Fruit fly (Drosophila melanogaster) whole organism, embryonic: ENCODE data around the gene Nepl3.

Source experiments
- Atf-2 ChIP-seq: fragments of 200-800 bp; sonication (Bioruptor generic); optimal IDR thresholded peaks from 2 replicates; lab custom pipeline; 2016; ENCODE audit warnings: missing biosample characterization, missing genetic modification characterization
- Bgb ChIP-seq: fragments of 200-800 bp; sonication (Bioruptor generic); IDR thresholded peaks from 2 replicates; pipeline ENCODE4 v1.3.6; 2022; ENCODE audit warnings: missing biosample characterization, missing genetic modification characterization; ENCODE audit not compliant: partially characterized antibody
- CG10431 ChIP-seq: fragments of 200-800 bp; sonication (Bioruptor generic); optimal IDR thresholded peaks from 3 replicates; lab custom pipeline; 2018; ENCODE audit warnings: missing biosample characterization, mild to moderate bottlenecking, missing genetic modification characterization
- CG11696 ChIP-seq: fragments of 200-800 bp; sonication (Bioruptor generic); IDR thresholded peaks from 2 replicates; pipeline ENCODE4 v1.3.6; 2022; ENCODE audit warnings: missing biosample characterization, missing genetic modification characterization
- CG11723 ChIP-seq: fragments of 200-800 bp; sonication (Bioruptor generic); optimal IDR thresholded peaks from 2 replicates; lab custom pipeline; 2017; ENCODE audit warnings: missing biosample characterization, mild to moderate bottlenecking, missing genetic modification characterization
- CG13775 ChIP-seq: fragments of 200-800 bp; sonication (Bioruptor generic); optimal IDR thresholded peaks from 3 replicates; lab custom pipeline; 2017; ENCODE audit warnings: missing biosample characterization, mild to moderate bottlenecking, missing genetic modification characterization
- CG14014 ChIP-seq: fragments of 200-800 bp; sonication (Bioruptor generic); IDR thresholded peaks from 2 replicates; pipeline ENCODE4 v1.3.6; 2022; ENCODE audit warnings: missing biosample characterization, missing genetic modification characterization
- CG15011 ChIP-seq: fragments of 200-800 bp; sonication (Bioruptor generic); optimal IDR thresholded peaks from 3 replicates; lab custom pipeline; 2018; ENCODE audit warnings: missing biosample characterization, mild to moderate bottlenecking, missing genetic modification characterization
- CG1602 ChIP-seq: fragments of 200-800 bp; sonication (Bioruptor generic); optimal IDR thresholded peaks from 3 replicates; lab custom pipeline; 2016; ENCODE audit warnings: missing biosample characterization, missing genetic modification characterization
- CG17912 ChIP-seq: fragments of 200-800 bp; sonication (Bioruptor generic); optimal IDR thresholded peaks from 2 replicates; lab custom pipeline; 2018; ENCODE audit warnings: missing biosample characterization, mild to moderate bottlenecking, missing genetic modification characterization
- CG2678 ChIP-seq: fragments of 200-800 bp; sonication (Bioruptor generic); optimal IDR thresholded peaks from 3 replicates; lab custom pipeline; 2019; ENCODE audit warnings: missing biosample characterization, mild to moderate bottlenecking, missing genetic modification characterization, moderate library complexity
- CG32767 ChIP-seq: fragments of 200-800 bp; sonication (Bioruptor generic); IDR thresholded peaks from 2 replicates; pipeline ENCODE4 v1.3.6; 2022; ENCODE audit warnings: missing biosample characterization, missing genetic modification characterization
- CG32772 ChIP-seq: fragments of 200-800 bp; sonication (Bioruptor generic); IDR thresholded peaks from 2 replicates; pipeline ENCODE4 v1.3.6; 2022; ENCODE audit warnings: missing biosample characterization, missing genetic modification characterization
- CG3726 ChIP-seq: fragments of 200-800 bp; sonication (Bioruptor generic); IDR thresholded peaks from 3 replicates; pipeline ENCODE4, ENCODE4 v1.3.6; 2022; ENCODE audit warnings: missing biosample characterization, missing genetic modification characterization
- CG4424 ChIP-seq: fragments of 200-800 bp; sonication (Bioruptor generic); optimal IDR thresholded peaks from 3 replicates; lab custom pipeline; 2016; ENCODE audit warnings: missing biosample characterization, missing genetic modification characterization
- CG5953 ChIP-seq: fragments of 200-800 bp; sonication (Bioruptor generic); IDR thresholded peaks from 2 replicates; pipeline ENCODE4 v1.3.6; 2022; ENCODE audit warnings: missing biosample characterization, missing genetic modification characterization
- CG6654 ChIP-seq: fragments of 200-800 bp; sonication (Bioruptor generic); optimal IDR thresholded peaks from 2 replicates; lab custom pipeline; 2017; ENCODE audit warnings: missing biosample characterization, mild to moderate bottlenecking, missing genetic modification characterization
- CG7745 ChIP-seq: fragments of 200-800 bp; sonication (Bioruptor generic); optimal IDR thresholded peaks from 2 replicates; lab custom pipeline; 2018; ENCODE audit warnings: missing biosample characterization, mild to moderate bottlenecking, missing genetic modification characterization, moderate library complexity
- CG8281 ChIP-seq: fragments of 200-800 bp; sonication (Bioruptor generic); optimal IDR thresholded peaks from 2 replicates; lab custom pipeline; 2018; ENCODE audit warnings: missing biosample characterization, mild to moderate bottlenecking, missing genetic modification characterization, moderate library complexity
- CG8388 ChIP-seq: fragments of 200-800 bp; sonication (Bioruptor generic); optimal IDR thresholded peaks from 2 replicates; lab custom pipeline; 2019; ENCODE audit warnings: missing biosample characterization, mild to moderate bottlenecking, missing genetic modification characterization, moderate library complexity
- CG8765 ChIP-seq: fragments of 200-800 bp; sonication (Bioruptor generic); IDR thresholded peaks from 2 replicates; pipeline ENCODE4 v1.3.6; 2022; ENCODE audit warnings: missing biosample characterization, missing genetic modification characterization
- CG9876 ChIP-seq: fragments of 200-800 bp; sonication (Bioruptor generic); optimal IDR thresholded peaks from 2 replicates; lab custom pipeline; 2016; ENCODE audit warnings: missing biosample characterization, missing genetic modification characterization
- Dad ChIP-seq: fragments of 200-800 bp; sonication (Bioruptor generic); optimal IDR thresholded peaks from 3 replicates; lab custom pipeline; 2016; ENCODE audit warnings: missing biosample characterization, missing genetic modification characterization
- E2f2 ChIP-seq: fragments of 200-800 bp; sonication (Bioruptor generic); IDR thresholded peaks from 2 replicates; pipeline ENCODE4 v1.3.6; 2022; ENCODE audit warnings: missing biosample characterization, missing genetic modification characterization
- H15 ChIP-seq: fragments of 200-800 bp; sonication (Bioruptor generic); IDR thresholded peaks from 3 replicates; pipeline ENCODE4 v1.3.6; 2022; ENCODE audit warnings: missing biosample characterization, missing genetic modification characterization
- HHEX ChIP-seq: fragments of 200-800 bp; sonication (Bioruptor generic); optimal IDR thresholded peaks from 3 replicates; lab custom pipeline; 2017; ENCODE audit warnings: missing biosample characterization, mild to moderate bottlenecking, missing genetic modification characterization, missing genetic modification reagents
- Hr51 ChIP-seq, 2 experiments: fragments of 200-800 bp; sonication (Bioruptor generic); optimal IDR thresholded peaks; 2 replicates in 1 of 2; 3 replicates in 1 of 2; lab custom pipeline; 2016 to 2018; ENCODE audit warnings: missing biosample characterization in 2 of 2, missing genetic modification characterization in 2 of 2, mild to moderate bottlenecking in 1 of 2, moderate library complexity in 1 of 2
- Lhr ChIP-seq: fragments of 200-800 bp; sonication (Bioruptor generic); optimal IDR thresholded peaks from 3 replicates; lab custom pipeline; 2017; ENCODE audit warnings: mild to moderate bottlenecking, missing biosample characterization, missing genetic modification reagents, missing genetic modification characterization
- MBD-R2 ChIP-seq: fragments of 200-800 bp; sonication (Bioruptor generic); IDR thresholded peaks from 2 replicates; pipeline ENCODE4 v1.3.6; 2022; ENCODE audit warnings: missing biosample characterization, missing genetic modification characterization
- Nf-YA ChIP-seq: fragments of 200-800 bp; sonication (Bioruptor generic); IDR thresholded peaks from 2 replicates; pipeline ENCODE4 v1.3.6; 2022; ENCODE audit warnings: missing biosample characterization, missing genetic modification characterization
- Oli ChIP-seq: fragments of 200-800 bp; sonication (Bioruptor generic); optimal IDR thresholded peaks from 2 replicates; lab custom pipeline; 2018; ENCODE audit warnings: missing biosample characterization, mild to moderate bottlenecking, missing genetic modification characterization, moderate library complexity
- Side ChIP-seq: fragments of 200-800 bp; sonication (Bioruptor generic); optimal IDR thresholded peaks from 2 replicates; lab custom pipeline; 2016; ENCODE audit warnings: missing biosample characterization, missing genetic modification characterization
- ab ChIP-seq: fragments of 200-800 bp; sonication (Bioruptor generic); optimal IDR thresholded peaks from 2 replicates; lab custom pipeline; 2016; ENCODE audit warnings: missing biosample characterization, missing genetic modification characterization
- ash1 ChIP-seq: fragments of 200-800 bp; sonication (Bioruptor generic); optimal IDR thresholded peaks from 2 replicates; lab custom pipeline; 2018; ENCODE audit warnings: missing biosample characterization, mild to moderate bottlenecking, missing genetic modification characterization
- cad ChIP-seq: fragments of >200 bp; optimal IDR thresholded peaks from 2 replicates; lab custom pipeline; 2017; ENCODE audit warnings: missing biosample characterization, missing genetic modification characterization
- ci ChIP-seq: fragments of 200-800 bp; sonication (Bioruptor generic); IDR thresholded peaks from 3 replicates; pipeline ENCODE4 v1.3.6; 2022; ENCODE audit warnings: missing biosample characterization, missing genetic modification characterization
- dm ChIP-seq: fragments of 200-800 bp; sonication (Bioruptor generic); optimal IDR thresholded peaks from 3 replicates; lab custom pipeline; 2016; ENCODE audit warnings: missing biosample characterization, missing genetic modification characterization
- fd3F ChIP-seq: fragments of 200-800 bp; sonication (Bioruptor generic); optimal IDR thresholded peaks from 2 replicates; lab custom pipeline; 2018; ENCODE audit warnings: missing biosample characterization, mild to moderate bottlenecking, missing genetic modification characterization, moderate library complexity
- ftz-f1 ChIP-seq: fragments of 200-800 bp; sonication (Bioruptor generic); optimal IDR thresholded peaks from 2 replicates; lab custom pipeline; 2016; ENCODE audit warnings: missing biosample characterization, missing genetic modification characterization
- gce ChIP-seq: fragments of 200-800 bp; sonication (Bioruptor generic); IDR thresholded peaks from 3 replicates; pipeline ENCODE4 v1.3.6; 2022; ENCODE audit warnings: missing biosample characterization, missing genetic modification characterization
- kah ChIP-seq: fragments of 200-800 bp; sonication (Bioruptor generic); optimal IDR thresholded peaks from 2 replicates; lab custom pipeline; 2018; ENCODE audit warnings: missing biosample characterization, mild to moderate bottlenecking, missing genetic modification characterization
- knrl ChIP-seq: fragments of 200-800 bp; sonication (Bioruptor generic); IDR thresholded peaks from 3 replicates; pipeline ENCODE4 v1.3.6; 2022; ENCODE audit warnings: missing biosample characterization, missing genetic modification characterization; ENCODE audit not compliant: partially characterized antibody
- pb ChIP-seq: fragments of 200-800 bp; sonication (Bioruptor generic); optimal IDR thresholded peaks from 3 replicates; lab custom pipeline; 2016; ENCODE audit warnings: missing biosample characterization, missing genetic modification characterization
- peb ChIP-seq: fragments of 200-800 bp; sonication (Bioruptor generic); IDR thresholded peaks from 2 replicates; pipeline ENCODE4 v1.3.6; 2022; ENCODE audit warnings: missing biosample characterization, missing genetic modification characterization
- pros ChIP-seq: fragments of 200-800 bp; sonication (Bioruptor generic); optimal IDR thresholded peaks from 3 replicates; lab custom pipeline; 2019; ENCODE audit warnings: missing biosample characterization, mild to moderate bottlenecking, missing genetic modification characterization, moderate library complexity
- sim ChIP-seq: fragments of 200-800 bp; sonication (Bioruptor generic); IDR thresholded peaks from 2 replicates; pipeline ENCODE4 v1.3.6; 2022; ENCODE audit warnings: missing biosample characterization, missing genetic modification characterization
- slou ChIP-seq: fragments of 200-800 bp; sonication (Bioruptor generic); optimal IDR thresholded peaks from 3 replicates; lab custom pipeline; 2016; ENCODE audit warnings: missing biosample characterization, missing genetic modification characterization
- sqz ChIP-seq: fragments of 200-800 bp; sonication (Bioruptor generic); optimal IDR thresholded peaks from 3 replicates; lab custom pipeline; 2018; ENCODE audit warnings: missing biosample characterization, mild to moderate bottlenecking, missing genetic modification characterization
- sug ChIP-seq: fragments of 200-800 bp; optimal IDR thresholded peaks from 2 replicates; lab custom pipeline; 2019; ENCODE audit warnings: missing biosample characterization, mild to moderate bottlenecking, missing genetic modification characterization, moderate library complexity
- tgo ChIP-seq: fragments of 200-800 bp; sonication (Bioruptor generic); IDR thresholded peaks from 3 replicates; pipeline ENCODE4 v1.3.6; 2022; ENCODE audit warnings: missing biosample characterization, missing genetic modification characterization
- wek ChIP-seq: fragments of 200-800 bp; sonication (Bioruptor generic); optimal IDR thresholded peaks from 3 replicates; lab custom pipeline; 2018; ENCODE audit warnings: missing biosample characterization, mild to moderate bottlenecking, missing genetic modification characterization, moderate library complexity
- zen ChIP-seq: fragments of 200-800 bp; sonication (Bioruptor generic); optimal IDR thresholded peaks from 3 replicates; lab custom pipeline; 2018; ENCODE audit warnings: missing biosample characterization, mild to moderate bottlenecking, missing genetic modification characterization, moderate library complexity

Nepl3 gene

dm6 chr2L:5054953-5055352 lies 3.1 kb downstream of the Nepl3 start, which contains the start of the genes CG14036 and His3.3A (continued):
- TF ChIP-seq CG7745 (tag; lab: Kevin White, UChicago): no peak
- peak; percentile 14 for TF ChIP-seq CG2678
- peak in 1 of 2 experiments; percentile 22 for TF ChIP-seq Hr51 (GFP tag; optimal IDR thresholded peaks at IDR 0.05; lab: Kevin White, UChicago)
- no peak for TF ChIP-seq slou
- peak; percentile 43 for TF ChIP-seq sug (tag; lab: Kevin White, UChicago)
- TF ChIP-seq CG3726 (GFP tag; lab: Robert Waterston, UW): no peak
- TF ChIP-seq pb (GFP tag; lab: Kevin White, UChicago): no peak
- TF ChIP-seq peb (GFP tag; lab: Robert Waterston, UW): no peak
- peak; percentile 30 for TF ChIP-seq ftz-f1 (GFP tag; lab: Kevin White, UChicago)
- no peak for TF ChIP-seq Side (GFP tag; lab: Kevin White, UChicago)
- no peak for TF ChIP-seq kah (GFP tag; lab: Kevin White, UChicago)
- TF ChIP-seq CG11723 (GFP tag; lab: Kevin White, UChicago): no peak
- TF ChIP-seq CG10431 (GFP tag; lab: Kevin White, UChicago): peak; percentile 42
- no peak for TF ChIP-seq CG6654 (GFP tag; lab: Kevin White, UChicago)
- no peak for TF ChIP-seq CG32767 (GFP tag; lab: Robert Waterston, UW)
- TF ChIP-seq MBD-R2 (GFP tag; lab: Robert Waterston, UW): peak; percentile 86
- no peak for TF ChIP-seq fd3F (GFP tag; lab: Kevin White, UChicago)
- TF ChIP-seq CG9876 (GFP tag; lab: Kevin White, UChicago): no peak
- TF ChIP-seq H15: no peak
- no peak for TF ChIP-seq CG8281
- no peak for TF ChIP-seq Atf-2 (GFP tag; lab: Kevin White, UChicago)
- peak; percentile 41 for TF ChIP-seq Dad (GFP tag; lab: Kevin White, UChicago)
- no peak for TF ChIP-seq CG5953
- 0 out of 3 replicates have a peak, but pooled peaks have one; percentile 16 for TF ChIP-seq gce
- peak; percentile 52; the same call in 2 of the 3 replicates for TF ChIP-seq knrl (GFP tag; lab: Robert Waterston, UW)
- peak; percentile 24 for TF ChIP-seq HHEX (GFP tag; lab: Kevin White, UChicago)
- TF ChIP-seq sqz: no peak
- no peak for TF ChIP-seq CG17912
- TF ChIP-seq Bgb (GFP tag; lab: Robert Waterston, UW): peak; percentile 75
- TF ChIP-seq tgo (GFP tag; lab: Robert Waterston, UW): no peak
- no peak for TF ChIP-seq CG32772 (GFP tag; lab: Robert Waterston, UW)
- no peak for TF ChIP-seq CG15011 (GFP tag; lab: Kevin White, UChicago)
- TF ChIP-seq Nf-YA: no peak
- TF ChIP-seq E2f2 (GFP tag; lab: Robert Waterston, UW): peak; percentile 91
- no peak for TF ChIP-seq CG13775
- peak; percentile 13 for TF ChIP-seq ash1
- no peak for TF ChIP-seq CG1602
- no peak for TF ChIP-seq CG4424 (GFP tag; lab: Kevin White, UChicago)
- TF ChIP-seq Oli (tag; lab: Kevin White, UChicago): no peak
- no peak for TF ChIP-seq CG8765
- TF ChIP-seq ci (GFP tag; lab: Robert Waterston, UW): peak; percentile 58; the same call in 1 of the 3 replicates
- TF ChIP-seq CG8388 (GFP tag; lab: Kevin White, UChicago): no peak
- TF ChIP-seq CG11696 (GFP tag; lab: Robert Waterston, UW): no peak
- TF ChIP-seq cad (GFP tag; lab: Kevin White, UChicago): no peak
- TF ChIP-seq CG14014 (GFP tag; lab: Robert Waterston, UW): no peak
- no peak for TF ChIP-seq sim (GFP tag; lab: Robert Waterston, UW)
- TF ChIP-seq zen (tag; lab: Kevin White, UChicago): peak; percentile 25
- no peak for TF ChIP-seq ab (GFP tag; lab: Kevin White, UChicago)
- no peak for TF ChIP-seq Lhr
- TF ChIP-seq dm: peak; percentile 29
- TF ChIP-seq wek (GFP tag; lab: Kevin White, UChicago): peak; percentile 100
- no peak for TF ChIP-seq pros (GFP tag; lab: Kevin White, UChicago)
